Fruit fly (Drosophila melanogaster): ENCODE data around the gene Sirup.

The Sirup gene

dm6 chr2L:8006038-8006437, 7.4 kb downstream of the Sirup start:
- no peak for TF ChIP-seq pan (optimal IDR thresholded peaks at IDR 0.05)
- TF ChIP-seq psq (GFP tag; optimal IDR thresholded peaks at IDR 0.05), result peak; percentile 32
- peak; percentile 33 for TF ChIP-seq fru (GFP tag; optimal IDR thresholded peaks at IDR 0.05)
- TF ChIP-seq OdsH (GFP tag; optimal IDR thresholded peaks at IDR 0.05), result peak; percentile 50
- TF ChIP-seq Sp1 (GFP tag; optimal IDR thresholded peaks at IDR 0.05), result peak; percentile 34
- peak; percentile 65 for TF ChIP-seq HLH106 (tag; optimal IDR thresholded peaks at IDR 0.05)
- no peak for TF ChIP-seq Dif (GFP tag; optimal IDR thresholded peaks at IDR 0.05; ENCODE audit: partially characterized antibody)
- TF ChIP-seq foxo (GFP tag; optimal IDR thresholded peaks at IDR 0.05), result peak in 1 of 2 experiments; percentile 54
- TF ChIP-seq Jra (GFP tag; optimal IDR thresholded peaks at IDR 0.05), result peak; percentile 2
- TF ChIP-seq dmrt93B (GFP tag; optimal IDR thresholded peaks at IDR 0.05), result peak; percentile 27
- no peak for TF ChIP-seq Abd-B (GFP tag; optimal IDR thresholded peaks at IDR 0.05)
- TF ChIP-seq lola (GFP tag; optimal IDR thresholded peaks at IDR 0.05), result no peak
- no peak for TF ChIP-seq Rel (GFP tag; optimal IDR thresholded peaks at IDR 0.05)
- no peak for TF ChIP-seq Rel (tag; optimal IDR thresholded peaks at IDR 0.05)
- TF ChIP-seq CG9705 (GFP tag; optimal IDR thresholded peaks at IDR 0.05), result peak; percentile 42
- TF ChIP-seq ey (GFP tag; optimal IDR thresholded peaks at IDR 0.05), result peak; percentile 55
- peak; percentile 52 for TF ChIP-seq rgr (GFP tag; optimal IDR thresholded peaks at IDR 0.05)
- no peak for TF ChIP-seq Hr83 (GFP tag; optimal IDR thresholded peaks at IDR 0.05; ENCODE audit: poor library complexity, severe bottlenecking)
- no peak for TF ChIP-seq Myc (optimal IDR thresholded peaks at IDR 0.05)
- no peak for TF ChIP-seq Vsx2 (GFP tag; optimal IDR thresholded peaks at IDR 0.05; ENCODE audit: partially characterized antibody)
- no peak for TF ChIP-seq jim (GFP tag; optimal IDR thresholded peaks at IDR 0.05)
- no peak for TF ChIP-seq Hnf4 (GFP tag; optimal IDR thresholded peaks at IDR 0.05)
- TF ChIP-seq CG32264 (GFP tag; optimal IDR thresholded peaks at IDR 0.05), result peak; percentile 31
- TF ChIP-seq h (GFP tag; optimal IDR thresholded peaks at IDR 0.05), result peak; percentile 74
- TF ChIP-seq woc (GFP tag; optimal IDR thresholded peaks at IDR 0.05), result peak; percentile 49
- peak; percentile 51 for TF ChIP-seq br (GFP tag; optimal IDR thresholded peaks at IDR 0.05)

- TF ChIP-seq Abd-B (GFP tag; optimal IDR thresholded peaks at IDR 0.05) (no peak), Dif (GFP tag; optimal IDR thresholded peaks at IDR 0.05; ENCODE audit: partially characterized antibody) (peak; percentile 39), dl (GFP tag; optimal IDR thresholded peaks at IDR 0.05; ENCODE audit: insufficient read depth in 1 of 2, partially characterized antibody in 2 of 2) (peak; percentile 15 to 61), Rel (GFP tag; optimal IDR thresholded peaks at IDR 0.05) (no peak), Rel (tag; optimal IDR thresholded peaks at IDR 0.05) (peak; percentile 75), h (GFP tag; optimal IDR thresholded peaks at IDR 0.05) (peak; percentile 7), br (GFP tag; optimal IDR thresholded peaks at IDR 0.05) (peak; percentile 8), tai (GFP tag; optimal IDR thresholded peaks at IDR 0.05) (no peak)
These were observed 8.6 kb downstream of the Sirup start, which contains the start of gene Spn28Dc for dm6 chr2L:8007160-8007876. TSS of gene Spn28Dc (minus strand) at chr2L:8007210.

- no peak for TF ChIP-seq h (GFP tag; optimal IDR thresholded peaks at IDR 0.05)
- TF ChIP-seq ey (GFP tag; optimal IDR thresholded peaks at IDR 0.05), result no peak
- peak; percentile 61 for TF ChIP-seq Hnf4 (GFP tag; optimal IDR thresholded peaks at IDR 0.05)
- TF ChIP-seq sage (GFP tag; optimal IDR thresholded peaks at IDR 0.05), result no peak
- TF ChIP-seq fru (GFP tag; optimal IDR thresholded peaks at IDR 0.05), result peak; percentile 41
- no peak for TF ChIP-seq dsf (GFP tag; optimal IDR thresholded peaks at IDR 0.05; ENCODE audit: borderline replicate concordance)
- peak; percentile 11 for TF ChIP-seq OdsH (GFP tag; optimal IDR thresholded peaks at IDR 0.05)
- no peak for TF ChIP-seq GATAd (GFP tag; optimal IDR thresholded peaks at IDR 0.05)
- no peak for TF ChIP-seq dl (GFP tag; optimal IDR thresholded peaks at IDR 0.05; ENCODE audit: insufficient read depth in 1 of 2, partially characterized antibody in 2 of 2)
- no peak for TF ChIP-seq rgr (GFP tag; optimal IDR thresholded peaks at IDR 0.05)
- TF ChIP-seq CrebA (GFP tag; optimal IDR thresholded peaks at IDR 0.05; ENCODE audit: borderline replicate concordance), result peak; percentile 64
- TF ChIP-seq usp (GFP tag; optimal IDR thresholded peaks at IDR 0.05), result no peak
- peak; percentile 22 for TF ChIP-seq Dif (GFP tag; optimal IDR thresholded peaks at IDR 0.05; ENCODE audit: partially characterized antibody)
- TF ChIP-seq N (GFP tag; optimal IDR thresholded peaks at IDR 0.05), result no peak
- no peak for TF ChIP-seq Vsx2 (GFP tag; optimal IDR thresholded peaks at IDR 0.05; ENCODE audit: partially characterized antibody)
- TF ChIP-seq jim (GFP tag; optimal IDR thresholded peaks at IDR 0.05), result peak; percentile 36
- TF ChIP-seq Myc (optimal IDR thresholded peaks at IDR 0.05), result no peak
- no peak for TF ChIP-seq Dfd (GFP tag; optimal IDR thresholded peaks at IDR 0.05)
- TF ChIP-seq Jra (GFP tag; optimal IDR thresholded peaks at IDR 0.05), result peak; percentile 2
- peak in 1 of 2 experiments; percentile 0 for TF ChIP-seq foxo (GFP tag; optimal IDR thresholded peaks at IDR 0.05)
These were observed 10.9 kb downstream of the Sirup start, which contains the start of gene CG12560 for dm6 chr2L:8009283-8010211. TSS of gene CG12560 (minus strand) at chr2L:8009477.

Measured in whole organism, wandering third instar larva.